Worm (Caenorhabditis elegans) whole organism, L1 larva: ENCODE results near the gene fbxa-143.

Experiments
- C04F5.9 ChIP-seq: sonication (generic microtip); optimal IDR thresholded peaks from 2 replicates; lab custom pipeline; 2016; ENCODE audit warnings: missing genetic modification characterization, missing compliant biosample characterization
- C16A3.4 ChIP-seq: fragments of 150-350 bp; optimal IDR thresholded peaks from 2 replicates; lab custom pipeline; 2014; ENCODE audit warnings: missing biosample characterization, missing genetic modification characterization
- C34B4.2 ChIP-seq: sonication (generic microtip); optimal IDR thresholded peaks from 2 replicates; lab custom pipeline; 2017; ENCODE audit warnings: mild to moderate bottlenecking, missing genetic modification characterization, missing compliant biosample characterization
- aha-1 ChIP-seq: fragments of 150-350 bp; optimal IDR thresholded peaks from 2 replicates; lab custom pipeline; 2014; ENCODE audit warnings: missing biosample characterization, missing genetic modification characterization
- blmp-1 ChIP-seq: fragments of 150-350 bp; optimal IDR thresholded peaks from 2 replicates; lab custom pipeline; 2014; ENCODE audit warnings: missing biosample characterization, missing genetic modification characterization
- ceh-8 ChIP-seq: fragments of 200-800 bp; sonication (Bioruptor generic); optimal IDR thresholded peaks from 2 replicates; lab custom pipeline; 2018; ENCODE audit warnings: mild to moderate bottlenecking, missing genetic modification characterization, moderate library complexity, missing compliant biosample characterization
- ceh-90 ChIP-seq: sonication (generic microtip); optimal IDR thresholded peaks from 2 replicates; lab custom pipeline; 2016; ENCODE audit warnings: missing genetic modification characterization, missing compliant biosample characterization
- dpl-1 ChIP-seq, 3 experiments: fragments of 150-350 bp in 2 of 3; sonication (generic microtip) in 1 of 3; optimal IDR thresholded peaks; 2 replicates each; lab custom pipeline; 2014 to 2017; ENCODE audit warnings: missing biosample characterization in 3 of 3, missing genetic modification characterization in 3 of 3, missing genetic modification reagents in 3 of 3
- efl-1 ChIP-seq, 4 experiments: fragments of 150-350 bp; optimal IDR thresholded peaks in 3 of 4; peaks in 1 of 4; 1 replicate in 1 of 4; 2 replicates in 3 of 4; lab custom pipeline; 2014; ENCODE audit warnings: missing biosample characterization in 2 of 4, missing genetic modification characterization in 2 of 4, missing genetic modification reagents in 2 of 4
- egl-13 ChIP-seq: sonication (generic microtip); optimal IDR thresholded peaks from 2 replicates; lab custom pipeline; 2016; ENCODE audit warnings: missing genotype, missing genetic modification reagents, missing genetic modification characterization, missing compliant biosample characterization
- egl-27 ChIP-seq, 2 experiments: fragments of 150-350 bp in 1 of 2; sonication (generic microtip); optimal IDR thresholded peaks; 3 replicates each; lab custom pipeline; 2017 to 2018; ENCODE audit warnings: missing biosample characterization in 2 of 2, missing genetic modification characterization in 2 of 2, missing genetic modification reagents in 2 of 2
- elt-3 ChIP-seq, 6 experiments: fragments of 150-350 bp in 1 of 6; sonication (generic microtip); optimal IDR thresholded peaks; 2 replicates each; lab custom pipeline; 2017 to 2018; ENCODE audit warnings: missing biosample characterization in 6 of 6, missing genetic modification characterization in 6 of 6, inconsistent platforms in 1 of 6
- hlh-17 ChIP-seq: fragments of 200-800 bp; sonication (Bioruptor generic); optimal IDR thresholded peaks from 2 replicates; lab custom pipeline; 2018; ENCODE audit warnings: missing genetic modification characterization, mild to moderate bottlenecking, missing compliant biosample characterization, moderate library complexity, borderline replicate concordance
- hlh-4 ChIP-seq: sonication (generic microtip); optimal IDR thresholded peaks from 2 replicates; lab custom pipeline; 2016; ENCODE audit warnings: mild to moderate bottlenecking, missing genetic modification characterization, missing compliant biosample characterization
- jun-1 ChIP-seq: fragments of 150-350 bp; optimal IDR thresholded peaks from 2 replicates; lab custom pipeline; 2014; ENCODE audit warnings: missing biosample characterization, missing genetic modification reagents, missing genetic modification characterization
- lin-15B ChIP-seq: fragments of 150-350 bp; sonication (generic microtip); optimal IDR thresholded peaks from 3 replicates; lab custom pipeline; 2014; ENCODE audit warnings: missing biosample characterization, missing genetic modification characterization
- lin-39 ChIP-seq: fragments of 150-350 bp; optimal IDR thresholded peaks from 2 replicates; lab custom pipeline; 2014; ENCODE audit warnings: missing biosample characterization, missing genetic modification reagents, missing genetic modification characterization
- lir-3 ChIP-seq: sonication (generic microtip); optimal IDR thresholded peaks from 2 replicates; lab custom pipeline; 2016; ENCODE audit warnings: mild to moderate bottlenecking, missing genetic modification characterization, moderate library complexity, missing compliant biosample characterization; ENCODE audit not compliant: poor library complexity
- nhr-11 ChIP-seq: fragments of 150-350 bp; optimal IDR thresholded peaks from 2 replicates; lab custom pipeline; 2014; ENCODE audit warnings: missing biosample characterization, missing genetic modification characterization
- nhr-20 ChIP-seq: sonication (generic microtip); optimal IDR thresholded peaks from 2 replicates; lab custom pipeline; 2016; ENCODE audit warnings: mild to moderate bottlenecking, missing genetic modification characterization, missing compliant biosample characterization
- nhr-71 ChIP-seq: sonication (generic microtip); optimal IDR thresholded peaks from 2 replicates; lab custom pipeline; 2016; ENCODE audit warnings: mild to moderate bottlenecking, missing genetic modification characterization, moderate library complexity, missing compliant biosample characterization
- nhr-76 ChIP-seq: sonication (generic microtip); optimal IDR thresholded peaks from 2 replicates; lab custom pipeline; 2017; ENCODE audit warnings: missing biosample characterization, missing genetic modification characterization
- nhr-90 ChIP-seq: sonication (generic microtip); optimal IDR thresholded peaks from 2 replicates; lab custom pipeline; 2016; ENCODE audit warnings: mild to moderate bottlenecking, missing genetic modification characterization, missing compliant biosample characterization; ENCODE audit not compliant: poor library complexity
- pag-3 ChIP-seq: sonication (generic microtip); optimal IDR thresholded peaks from 2 replicates; lab custom pipeline; 2017; ENCODE audit warnings: missing genetic modification characterization, mild to moderate bottlenecking, missing compliant biosample characterization, antibody characterized with exemption, borderline replicate concordance; ENCODE audit not compliant: insufficient read depth
- pqm-1 ChIP-seq: sonication (generic microtip); optimal IDR thresholded peaks from 3 replicates; lab custom pipeline; 2017; ENCODE audit warnings: missing biosample characterization, missing genetic modification characterization
- skn-1 ChIP-seq: fragments of 150-350 bp; optimal IDR thresholded peaks from 2 replicates; lab custom pipeline; 2014; ENCODE audit warnings: missing biosample characterization, missing genetic modification characterization
- tbx-2 ChIP-seq: sonication (generic microtip); optimal IDR thresholded peaks from 2 replicates; lab custom pipeline; 2016; ENCODE audit warnings: missing genetic modification characterization, missing compliant biosample characterization
- tlp-1 ChIP-seq: fragments of 150-350 bp; optimal IDR thresholded peaks from 2 replicates; lab custom pipeline; 2014; ENCODE audit warnings: missing biosample characterization, missing genetic modification characterization
- unc-130 ChIP-seq: fragments of 150-350 bp; optimal IDR thresholded peaks from 2 replicates; lab custom pipeline; 2017; ENCODE audit warnings: missing biosample characterization, missing genetic modification characterization, inconsistent platforms
- unc-30 ChIP-seq: sonication (generic microtip); optimal IDR thresholded peaks from 2 replicates; lab custom pipeline; 2017; ENCODE audit warnings: missing biosample characterization, missing genetic modification characterization
- unc-62 ChIP-seq: fragments of 150-350 bp; optimal IDR thresholded peaks from 2 replicates; lab custom pipeline; 2014; ENCODE audit warnings: missing biosample characterization, missing genetic modification reagents, missing genetic modification characterization
- vab-15 ChIP-seq: sonication (generic microtip); optimal IDR thresholded peaks from 2 replicates; lab custom pipeline; 2017; ENCODE audit warnings: missing genotype, mild to moderate bottlenecking, missing genetic modification characterization, missing compliant biosample characterization
- zag-1 ChIP-seq: fragments of 150-350 bp; optimal IDR thresholded peaks from 2 replicates; lab custom pipeline; 2014; ENCODE audit warnings: missing biosample characterization, missing genetic modification characterization
- ztf-11 ChIP-seq, 2 experiments: sonication (generic microtip); optimal IDR thresholded peaks; 2 replicates each; lab custom pipeline; 2016 to 2017; ENCODE audit warnings: missing genetic modification characterization in 2 of 2, missing biosample characterization in 1 of 2, missing compliant biosample characterization in 1 of 2
- ztf-4 ChIP-seq: fragments of 150-350 bp; optimal IDR thresholded peaks from 2 replicates; lab custom pipeline; 2014; ENCODE audit warnings: missing biosample characterization, missing genetic modification characterization

fbxa-143 gene

ce11 chrV:16155111-16155510 is 27.8 kb upstream of the fbxa-143 start, which contains the start of gene str-97:
Gene str-97, minus strand, starts transcription at chrV:16155211.
- no peak for TF ChIP-seq hlh-4 (tag; lab: Kevin White, UChicago)
- no peak for TF ChIP-seq C34B4.2 (tag; lab: Kevin White, UChicago)
- TF ChIP-seq unc-130 (tag; lab: Kevin White, UChicago): no peak
- no peak for TF ChIP-seq ztf-11 (tag; optimal IDR thresholded peaks at IDR 0.05; lab: Kevin White, UChicago)
- TF ChIP-seq tlp-1 (tag; lab: Kevin White, UChicago): no peak
- no peak for TF ChIP-seq lin-15B (tag; lab: Kevin White, UChicago)
- TF ChIP-seq, all 84 proteins: peak for 0

ce11 chrV:16153375-16153774 is 26.1 kb upstream of the fbxa-143 start, which contains the start of gene str-254:
Gene str-254, minus strand, starts transcription at chrV:16153475.
- no peak for TF ChIP-seq egl-27 (tag; optimal IDR thresholded peaks at IDR 0.05; lab: Kevin White, UChicago)
- no peak for TF ChIP-seq nhr-20 (tag; lab: Kevin White, UChicago)

ce11 chrV:16148805-16149204 is 21.5 kb upstream of the fbxa-143 start, which contains the start of gene F10A3.4:
Gene F10A3.4, plus strand, starts transcription at chrV:16149105.
- TF ChIP-seq ztf-4 (tag; lab: Kevin White, UChicago) (no peak), egl-13 (tag; lab: Kevin White, UChicago) (no peak), ceh-90 (tag; lab: Kevin White, UChicago) (no peak), zag-1 (no peak), pqm-1 (tag; lab: Kevin White, UChicago) (no peak), pag-3 (tag; lab: Kevin White, UChicago) (no peak), nhr-71 (tag; lab: Kevin White, UChicago) (no peak), nhr-90 (tag; lab: Kevin White, UChicago) (no peak), nhr-11 (tag; lab: Kevin White, UChicago) (no peak), ceh-8 (GFP tag; lab: Kevin White, UChicago) (no peak), C04F5.9 (tag; lab: Kevin White, UChicago) (no peak), hlh-4 (tag; lab: Kevin White, UChicago) (no peak), unc-30 (no peak), jun-1 (no peak), tbx-2 (tag; lab: Kevin White, UChicago) (no peak)

- no peak for TF ChIP-seq pqm-1 (tag; lab: Kevin White, UChicago)
- no peak for TF ChIP-seq ztf-4 (tag; lab: Kevin White, UChicago)
- no peak for TF ChIP-seq hlh-17 (GFP tag; lab: Kevin White, UChicago)
- TF ChIP-seq aha-1: no peak
- TF ChIP-seq dpl-1 (GFP tag; optimal IDR thresholded peaks at IDR 0.05; lab: Kevin White, UChicago): no peak
- TF ChIP-seq unc-62: no peak
- no peak for TF ChIP-seq efl-1 (optimal IDR thresholded peaks at IDR 0.05; lab: Kevin White, UChicago)
- no peak for TF ChIP-seq efl-1 (GFP tag; optimal IDR thresholded peaks at IDR 0.05 in 1 of 2; lab: Kevin White, UChicago)
- TF ChIP-seq zag-1: no peak
- TF ChIP-seq skn-1 (tag; lab: Kevin White, UChicago): no peak
- no peak for TF ChIP-seq jun-1
- TF ChIP-seq ztf-11 (tag; optimal IDR thresholded peaks at IDR 0.05; lab: Kevin White, UChicago): no peak
- TF ChIP-seq lin-39 (tag; lab: Kevin White, UChicago): no peak
- no peak for TF ChIP-seq blmp-1 (tag; lab: Kevin White, UChicago)
- no peak for TF ChIP-seq C16A3.4 (tag; lab: Kevin White, UChicago)
- TF ChIP-seq lir-3 (tag; lab: Kevin White, UChicago): no peak
- no peak for TF ChIP-seq elt-3 (tag; optimal IDR thresholded peaks at IDR 0.05; lab: Kevin White, UChicago)
- TF ChIP-seq nhr-76 (tag; lab: Kevin White, UChicago): no peak
- no peak for TF ChIP-seq egl-27 (tag; optimal IDR thresholded peaks at IDR 0.05; lab: Kevin White, UChicago)
- TF ChIP-seq vab-15 (tag; lab: Kevin White, UChicago): no peak
These were observed 17.7 kb upstream of the fbxa-143 start for ce11 chrV:16145009-16145408.
